Worm (Caenorhabditis elegans): ENCODE data around the gene fem-2.

DNA sequence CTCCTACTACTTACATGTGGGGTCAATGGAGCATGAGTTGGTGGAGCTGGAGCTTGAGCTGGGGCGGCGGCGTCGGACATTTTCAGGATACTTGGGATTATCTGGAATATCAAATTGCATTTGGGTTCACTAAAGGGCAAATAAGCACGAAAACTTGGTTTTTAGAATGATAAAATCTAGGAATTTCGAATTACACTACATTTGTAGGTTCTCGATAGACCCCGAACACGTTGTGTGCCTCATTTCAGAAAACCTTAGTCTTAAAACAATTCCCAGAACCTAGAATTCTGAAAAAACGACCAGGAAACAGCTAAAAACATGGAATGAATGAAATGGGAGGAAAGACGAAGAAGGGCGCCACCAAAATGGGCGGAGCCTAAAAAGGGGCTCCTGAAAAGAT, 20.0 kb downstream of the fem-2 start, which contains the start of gene T19C3.3:
- no peak for TF ChIP-seq ref-1 (GFP tag; conservative IDR thresholded peaks at IDR 0.05)
- TF ChIP-seq med-1 (GFP tag; optimal IDR thresholded peaks at IDR 0.05; ENCODE audit: insufficient read depth) = no peak
- TF ChIP-seq klf-2 (GFP tag; conservative IDR thresholded peaks at IDR 0.05) = no peak
